Worm (Caenorhabditis elegans) whole organism, young adult: ENCODE results near the gene plep-1.

ENCODE experiments used
- F10E7.11 ChIP-seq: sonication (generic microtip); optimal IDR thresholded peaks from 2 replicates; lab custom pipeline; 2017; ENCODE audit warnings: mild to moderate bottlenecking, missing genetic modification characterization, moderate library complexity, missing compliant biosample characterization
- F37B4.10 ChIP-seq: fragments of 200-800 bp; sonication (Bioruptor generic); IDR thresholded peaks from 2 replicates; pipeline ENCODE4 v1.3.6; 2022; ENCODE audit warnings: missing genetic modification characterization, missing compliant biosample characterization
- F39B2.1 ChIP-seq: fragments of 200-800 bp; sonication (Bioruptor generic); IDR thresholded peaks from 2 replicates; pipeline ENCODE4 v1.3.6; 2022; ENCODE audit warnings: missing genetic modification reagents, missing genetic modification characterization, missing compliant biosample characterization
- F55B11.4 ChIP-seq: sonication (generic microtip); optimal IDR thresholded peaks from 2 replicates; lab custom pipeline; 2016; ENCODE audit warnings: missing compliant biosample characterization, missing genetic modification characterization, borderline replicate concordance; ENCODE audit not compliant: insufficient read depth
- F57A8.1 ChIP-seq: fragments of 200-800 bp; sonication (Bioruptor generic); optimal IDR thresholded peaks from 2 replicates; lab custom pipeline; 2018; ENCODE audit warnings: mild to moderate bottlenecking, missing genetic modification characterization, moderate library complexity, missing compliant biosample characterization
- K12H6.12 ChIP-seq: fragments of 200-800 bp; sonication (Bioruptor generic); optimal IDR thresholded peaks from 2 replicates; lab custom pipeline; 2018; ENCODE audit warnings: mild to moderate bottlenecking, missing genetic modification characterization, missing compliant biosample characterization
- T26A5.8 ChIP-seq: sonication (generic microtip); optimal IDR thresholded peaks from 2 replicates; lab custom pipeline; 2016; ENCODE audit warnings: missing genetic modification characterization, missing compliant biosample characterization
- Y53F4B.3 ChIP-seq: fragments of 200-800 bp; sonication (Bioruptor generic); IDR thresholded peaks from 2 replicates; pipeline ENCODE4 v1.3.6; 2022; ENCODE audit warnings: missing genetic modification reagents, missing genetic modification characterization, missing compliant biosample characterization
- Y95B8A.8 ChIP-seq: fragments of 200-800 bp; sonication (Bioruptor generic); IDR thresholded peaks from 2 replicates; pipeline ENCODE4 v1.3.6; 2022; ENCODE audit warnings: missing genetic modification reagents, missing genetic modification characterization, missing compliant biosample characterization
- akir-1 ChIP-seq: fragments of 200-800 bp; sonication (Bioruptor generic); optimal IDR thresholded peaks from 2 replicates; lab custom pipeline; 2018; ENCODE audit warnings: mild to moderate bottlenecking, missing genetic modification characterization, moderate library complexity, missing compliant biosample characterization
- ama-1 ChIP-seq, 3 experiments: fragments of 150-350 bp in 1 of 3; sonication (generic microtip) in 2 of 3; optimal IDR thresholded peaks; 2 replicates each; lab custom pipeline; 2014 to 2018; ENCODE audit warnings: missing biosample characterization in 2 of 3, missing genetic modification characterization in 2 of 3, missing genetic modification reagents in 2 of 3
- attf-5 ChIP-seq: fragments of 200-800 bp; sonication (Bioruptor generic); optimal IDR thresholded peaks from 2 replicates; lab custom pipeline; 2018; ENCODE audit warnings: mild to moderate bottlenecking, missing genetic modification characterization, missing compliant biosample characterization
- bed-2 ChIP-seq: fragments of 200-800 bp; sonication (Bioruptor generic); IDR thresholded peaks from 2 replicates; pipeline ENCODE4 v1.3.6; 2022; ENCODE audit warnings: missing genetic modification reagents, missing genetic modification characterization, missing compliant biosample characterization
- ccch-3 ChIP-seq: fragments of 200-800 bp; sonication (Bioruptor generic); optimal IDR thresholded peaks from 2 replicates; lab custom pipeline; 2018; ENCODE audit warnings: mild to moderate bottlenecking, missing genetic modification characterization, missing compliant biosample characterization
- ceh-100 ChIP-seq: fragments of 200-800 bp; sonication (Bioruptor generic); IDR thresholded peaks from 2 replicates; pipeline ENCODE4 v1.3.6; 2022; ENCODE audit warnings: missing genetic modification reagents, missing genetic modification characterization, missing compliant biosample characterization
- chd-7 ChIP-seq: sonication (generic microtip); optimal IDR thresholded peaks from 2 replicates; lab custom pipeline; 2016; ENCODE audit warnings: mild to moderate bottlenecking, missing genetic modification characterization, moderate library complexity, missing compliant biosample characterization
- egl-44 ChIP-seq: fragments of 200-800 bp; sonication (Bioruptor generic); IDR thresholded peaks from 2 replicates; pipeline ENCODE4 v1.3.6; 2022; ENCODE audit warnings: missing genetic modification reagents, missing genetic modification characterization, missing compliant biosample characterization
- lin-35 ChIP-seq, 3 experiments: fragments of 150-350 bp in 2 of 3; sonication (generic microtip) in 1 of 3; optimal IDR thresholded peaks; 2 replicates each; lab custom pipeline; 2014 to 2018; ENCODE audit warnings: missing biosample characterization in 3 of 3, missing genetic modification characterization in 3 of 3, missing genetic modification reagents in 3 of 3
- lin-54 ChIP-seq: fragments of 200-800 bp; sonication (Bioruptor generic); optimal IDR thresholded peaks from 2 replicates; lab custom pipeline; 2018; ENCODE audit warnings: mild to moderate bottlenecking, missing genetic modification characterization, missing compliant biosample characterization
- lsl-1 ChIP-seq: fragments of 200-800 bp; sonication (Bioruptor generic); optimal IDR thresholded peaks from 2 replicates; lab custom pipeline; 2018; ENCODE audit warnings: mild to moderate bottlenecking, missing genetic modification characterization, moderate library complexity, missing compliant biosample characterization
- lsy-27 ChIP-seq: sonication (generic microtip); optimal IDR thresholded peaks from 2 replicates; lab custom pipeline; 2017; ENCODE audit warnings: missing genetic modification characterization, mild to moderate bottlenecking, missing compliant biosample characterization, antibody characterized with exemption, missing genotype, borderline replicate concordance; ENCODE audit not compliant: insufficient read depth
- madf-10 ChIP-seq: sonication (generic microtip); optimal IDR thresholded peaks from 2 replicates; lab custom pipeline; 2016; ENCODE audit warnings: mild to moderate bottlenecking, missing genetic modification characterization, missing compliant biosample characterization
- madf-3 ChIP-seq: fragments of 200-800 bp; sonication (Bioruptor generic); IDR thresholded peaks from 2 replicates; pipeline ENCODE4 v1.3.6; 2022; ENCODE audit warnings: missing genetic modification reagents, missing genetic modification characterization, missing compliant biosample characterization
- madf-6 ChIP-seq: fragments of 200-800 bp; sonication (Bioruptor generic); IDR thresholded peaks from 2 replicates; pipeline ENCODE4 v1.3.6; 2022; ENCODE audit warnings: missing genetic modification reagents, missing genetic modification characterization, missing compliant biosample characterization
- madf-8 ChIP-seq: fragments of 200-800 bp; sonication (Bioruptor generic); conservative IDR thresholded peaks from 2 replicates; pipeline ENCODE4 v1.3.6; 2022; ENCODE audit warnings: missing genetic modification reagents, missing genetic modification characterization, missing compliant biosample characterization
- nfyb-1 ChIP-seq: fragments of 200-800 bp; sonication (Bioruptor generic); IDR thresholded peaks from 2 replicates; pipeline ENCODE4 v1.3.6; 2022; ENCODE audit warnings: missing genetic modification reagents, missing genetic modification characterization, missing compliant biosample characterization
- nhr-120 ChIP-seq: fragments of 200-800 bp; sonication (Bioruptor generic); IDR thresholded peaks from 2 replicates; pipeline ENCODE4 v1.3.6; 2022; ENCODE audit warnings: missing genetic modification characterization, missing compliant biosample characterization
- nhr-179 ChIP-seq: sonication (generic microtip); optimal IDR thresholded peaks from 2 replicates; lab custom pipeline; 2016; ENCODE audit warnings: mild to moderate bottlenecking, missing genetic modification characterization, missing compliant biosample characterization
- nhr-27 ChIP-seq: fragments of 200-800 bp; sonication (Bioruptor generic); optimal IDR thresholded peaks from 2 replicates; lab custom pipeline; 2018; ENCODE audit warnings: mild to moderate bottlenecking, missing genetic modification characterization, moderate library complexity, missing compliant biosample characterization
- nhr-80 ChIP-seq: sonication (generic microtip); optimal IDR thresholded peaks from 2 replicates; lab custom pipeline; 2016; ENCODE audit warnings: missing genetic modification characterization, missing compliant biosample characterization
- rec-8 ChIP-seq, 2 experiments: sonication (generic microtip); optimal IDR thresholded peaks; 2 replicates each; lab custom pipeline; 2016; ENCODE audit warnings: mild to moderate bottlenecking in 2 of 2, missing genetic modification characterization in 2 of 2, missing genetic modification reagents in 2 of 2, missing genotype in 2 of 2, missing biosample characterization in 1 of 2, missing compliant biosample characterization in 1 of 2, moderate library complexity in 1 of 2
- snpc-1.1 ChIP-seq: sonication (generic microtip); optimal IDR thresholded peaks from 2 replicates; lab custom pipeline; 2017; ENCODE audit warnings: missing genetic modification characterization, mild to moderate bottlenecking, missing compliant biosample characterization, antibody characterized with exemption, moderate library complexity, missing genotype, missing genetic modification reagents; ENCODE audit not compliant: insufficient read depth
- snpc-4 ChIP-seq, 5 experiments: fragments of 150-350 bp in 1 of 5; sonication (generic microtip) in 4 of 5; optimal IDR thresholded peaks; 2 replicates each; lab custom pipeline; 2014 to 2018; ENCODE audit warnings: missing genetic modification characterization in 5 of 5, missing biosample characterization in 3 of 5, antibody characterized with exemption in 2 of 5, mild to moderate bottlenecking in 2 of 5, missing compliant biosample characterization in 2 of 5, missing genotype in 2 of 5, moderate library complexity in 2 of 5, missing genetic modification reagents in 1 of 5
- sptf-2 ChIP-seq: fragments of 200-800 bp; sonication (Bioruptor generic); optimal IDR thresholded peaks from 2 replicates; lab custom pipeline; 2018; ENCODE audit warnings: mild to moderate bottlenecking, missing genetic modification characterization, missing compliant biosample characterization
- zfh-2 ChIP-seq: fragments of 200-800 bp; sonication (Bioruptor generic); conservative IDR thresholded peaks from 2 replicates; pipeline ENCODE4 v1.3.6; 2022; ENCODE audit warnings: missing genetic modification reagents, missing genetic modification characterization, missing compliant biosample characterization
- zim-3 ChIP-seq: sonication (generic microtip); optimal IDR thresholded peaks from 2 replicates; lab custom pipeline; 2017; ENCODE audit warnings: mild to moderate bottlenecking, missing genetic modification characterization, moderate library complexity, missing compliant biosample characterization

plep-1 gene

ce11 chrII:4299227-4299703, 12.8 kb downstream of the plep-1 start, which contains the start of gene sco-1 (continued):
- TF ChIP-seq sptf-2, result peak; percentile 53
- TF ChIP-seq snpc-1.1 (tag; lab: Kevin White, UChicago), result peak; percentile 22
- peak; percentile 55 for TF ChIP-seq ccch-3 (GFP tag; lab: Kevin White, UChicago)
- TF ChIP-seq lin-35 (GFP tag; optimal IDR thresholded peaks at IDR 0.05; lab: Kevin White, UChicago), result peak; percentile 19 to 88 (median 28)
- TF ChIP-seq madf-6 (GFP tag; lab: Robert Waterston, UW), result peak; percentile 92
- no peak for TF ChIP-seq nhr-179
- TF ChIP-seq F37B4.10 (GFP tag; lab: Robert Waterston, UW), result no peak
- peak; percentile 95 for TF ChIP-seq bed-2 (GFP tag; lab: Robert Waterston, UW)
- TF ChIP-seq nfyb-1 (GFP tag; lab: Robert Waterston, UW), result peak; percentile 95
- peak; percentile 58; the same call in 1 of the 2 replicates for TF ChIP-seq Y53F4B.3 (GFP tag; lab: Robert Waterston, UW)

ce11 chrII:4297259-4297658, 14.8 kb downstream of the plep-1 start:
- TF ChIP-seq egl-44 (GFP tag; lab: Robert Waterston, UW) (no peak), madf-8 (no peak), Y95B8A.8 (GFP tag; lab: Robert Waterston, UW) (0 out of 2 replicates have a peak, but pooled peaks have one; percentile 41), F10E7.11 (tag; lab: Kevin White, UChicago) (no peak), nhr-80 (tag; lab: Kevin White, UChicago) (peak; percentile 35)

ce11 chrII:4294801-4295200, 17.2 kb downstream of the plep-1 start, which contains the start of gene rml-4:
rml-4 (plus strand) TSS chrII:4295101.
- no peak for TF ChIP-seq nhr-27 (tag; lab: Kevin White, UChicago)

- TF ChIP-seq nhr-27 (tag; lab: Kevin White, UChicago) (no peak), T26A5.8 (tag; lab: Kevin White, UChicago) (no peak), F55B11.4 (tag; lab: Kevin White, UChicago) (no peak), lsl-1 (GFP tag; lab: Kevin White, UChicago) (no peak), F39B2.1 (no peak), rec-8 (tag; optimal IDR thresholded peaks at IDR 0.05; lab: Kevin White, UChicago) (no peak)
- TF ChIP-seq, all 124 proteins: peak for 0
Observed at ce11 chrII:4294189-4294588, 17.8 kb downstream of the plep-1 start.

- TF ChIP-seq zim-3 (tag; lab: Kevin White, UChicago) (no peak), madf-3 (GFP tag; lab: Robert Waterston, UW) (no peak), lsy-27 (no peak), chd-7 (tag; lab: Kevin White, UChicago) (no peak), madf-10 (tag; lab: Kevin White, UChicago) (no peak), zfh-2 (GFP tag; lab: Robert Waterston, UW) (no peak), K12H6.12 (tag; lab: Kevin White, UChicago) (no peak), nhr-120 (GFP tag; lab: Robert Waterston, UW) (no peak), snpc-4 (GFP tag; optimal IDR thresholded peaks at IDR 0.05; lab: Kevin White, UChicago) (no peak), snpc-4 (tag; optimal IDR thresholded peaks at IDR 0.05; lab: Kevin White, UChicago) (no peak), F55B11.4 (tag; lab: Kevin White, UChicago) (no peak), ama-1 (optimal IDR thresholded peaks at IDR 0.05; lab: Kevin White, UChicago) (no peak), ama-1 (GFP tag; optimal IDR thresholded peaks at IDR 0.05; lab: Kevin White, UChicago) (no peak), ceh-100 (GFP tag; lab: Robert Waterston, UW) (no peak), akir-1 (GFP tag; lab: Kevin White, UChicago) (no peak), attf-5 (GFP tag; lab: Kevin White, UChicago) (no peak), lin-54 (GFP tag; lab: Kevin White, UChicago) (no peak), F57A8.1 (no peak)
Observed at ce11 chrII:4293027-4293522, 18.9 kb downstream of the plep-1 start.
